Worm (Caenorhabditis elegans) whole organism, early embryonic: ENCODE results near the gene gyf-1.

Experiments
- ama-1 ChIP-seq: fragments of 150-350 bp; optimal IDR thresholded peaks from 2 replicates; lab custom pipeline; 2014
- ceh-36 ChIP-seq: sonication (generic microtip); optimal IDR thresholded peaks from 2 replicates; lab custom pipeline; 2016; ENCODE audit warnings: missing genetic modification characterization, inconsistent platforms, missing compliant biosample characterization

ce11 chrII:6741428-6741827 is 57.4 kb downstream of the gyf-1 start, which contains the start of gene exos-8:
- TF ChIP-seq ama-1 (lab: Kevin White, UChicago) (no peak), ceh-36 (tag; lab: Kevin White, UChicago) (no peak)
